Worm (Caenorhabditis elegans) whole organism, L2 larva: ENCODE measurements around the gene fbxb-62.
"Not testable (repeated sequence)": the region's sequence is repeated elsewhere in the genome, so short reads cannot be mapped to it uniquely, and the experiment has no call there.

Experiments
- C34F6.9 ChIP-seq: fragments of 150-350 bp; optimal IDR thresholded peaks from 2 replicates; lab custom pipeline; 2014; ENCODE audit warnings: missing biosample characterization, missing genetic modification characterization
- F13H6.1 ChIP-seq: sonication (generic microtip); optimal IDR thresholded peaks from 2 replicates; lab custom pipeline; 2016; ENCODE audit warnings: missing genetic modification characterization, missing compliant biosample characterization
- R02D3.7 ChIP-seq: fragments of 150-350 bp; optimal IDR thresholded peaks from 2 replicates; lab custom pipeline; 2014; ENCODE audit warnings: missing biosample characterization, missing genetic modification characterization
- Y55F3AM.14 ChIP-seq: fragments of 200-800 bp; sonication (Bioruptor generic); optimal IDR thresholded peaks from 2 replicates; lab custom pipeline; 2018; ENCODE audit warnings: mild to moderate bottlenecking, missing genetic modification characterization, missing compliant biosample characterization
- ZK546.5 ChIP-seq: sonication (generic microtip); optimal IDR thresholded peaks from 2 replicates; lab custom pipeline; 2017; ENCODE audit warnings: missing biosample characterization, missing genetic modification characterization
- alr-1 ChIP-seq: fragments of 150-350 bp; optimal IDR thresholded peaks from 2 replicates; lab custom pipeline; 2014; ENCODE audit warnings: missing biosample characterization, missing genetic modification characterization
- aly-2 ChIP-seq: fragments of 150-350 bp; optimal IDR thresholded peaks from 2 replicates; lab custom pipeline; 2014; ENCODE audit warnings: missing biosample characterization, missing genetic modification characterization
- blmp-1 ChIP-seq: sonication (generic microtip); optimal IDR thresholded peaks from 2 replicates; lab custom pipeline; 2017; ENCODE audit warnings: missing genetic modification characterization, mild to moderate bottlenecking, missing compliant biosample characterization, antibody characterized with exemption, moderate library complexity; ENCODE audit not compliant: insufficient read depth
- ceh-82 ChIP-seq: fragments of 150-350 bp; optimal IDR thresholded peaks from 2 replicates; lab custom pipeline; 2014; ENCODE audit warnings: missing biosample characterization, missing genetic modification characterization
- dmd-4 ChIP-seq: sonication (generic microtip); optimal IDR thresholded peaks from 2 replicates; lab custom pipeline; 2017; ENCODE audit warnings: missing biosample characterization, missing genetic modification characterization
- elt-3 ChIP-seq: sonication (generic microtip); optimal IDR thresholded peaks from 2 replicates; lab custom pipeline; 2017; ENCODE audit warnings: missing biosample characterization, missing genetic modification characterization
- fos-1 ChIP-seq: fragments of 150-350 bp; optimal IDR thresholded peaks from 2 replicates; lab custom pipeline; 2014; ENCODE audit warnings: missing biosample characterization, missing genetic modification characterization
- gmeb-1 ChIP-seq: fragments of 150-350 bp; optimal IDR thresholded peaks from 2 replicates; lab custom pipeline; 2014; ENCODE audit warnings: missing biosample characterization, missing genetic modification characterization
- lin-13 ChIP-seq: fragments of 150-350 bp; optimal IDR thresholded peaks from 2 replicates; lab custom pipeline; 2014; ENCODE audit warnings: missing biosample characterization, missing genetic modification reagents, missing genetic modification characterization
- lin-39 ChIP-seq: fragments of 150-350 bp; optimal IDR thresholded peaks from 2 replicates; lab custom pipeline; 2014; ENCODE audit warnings: missing biosample characterization, missing genetic modification reagents, missing genetic modification characterization
- mab-5 ChIP-seq: fragments of 150-350 bp; optimal IDR thresholded peaks from 2 replicates; lab custom pipeline; 2014; ENCODE audit warnings: missing biosample characterization, missing genetic modification characterization
- mbf-1 ChIP-seq: sonication (generic microtip); optimal IDR thresholded peaks from 2 replicates; lab custom pipeline; 2017; ENCODE audit warnings: missing biosample characterization, missing genetic modification characterization
- nhr-10 ChIP-seq: sonication (generic microtip); optimal IDR thresholded peaks from 2 replicates; lab custom pipeline; 2017; ENCODE audit warnings: missing biosample characterization, missing genetic modification characterization
- nhr-11 ChIP-seq: fragments of 150-350 bp; optimal IDR thresholded peaks from 2 replicates; lab custom pipeline; 2014; ENCODE audit warnings: missing biosample characterization, missing genetic modification characterization
- nhr-12 ChIP-seq: fragments of 150-350 bp; optimal IDR thresholded peaks from 2 replicates; lab custom pipeline; 2014; ENCODE audit warnings: missing biosample characterization, missing genetic modification characterization
- nhr-129 ChIP-seq: fragments of 150-350 bp; optimal IDR thresholded peaks from 2 replicates; lab custom pipeline; 2014; ENCODE audit warnings: missing biosample characterization, missing genetic modification characterization
- nhr-21 ChIP-seq: fragments of 150-350 bp; optimal IDR thresholded peaks from 2 replicates; lab custom pipeline; 2014; ENCODE audit warnings: missing biosample characterization, missing genetic modification characterization
- nhr-23 ChIP-seq: fragments of 150-350 bp; optimal IDR thresholded peaks from 2 replicates; lab custom pipeline; 2014; ENCODE audit warnings: missing biosample characterization, missing genetic modification reagents, missing genetic modification characterization
- nhr-237 ChIP-seq: fragments of 150-350 bp; optimal IDR thresholded peaks from 2 replicates; lab custom pipeline; 2014; ENCODE audit warnings: missing biosample characterization, missing genetic modification characterization
- nhr-25 ChIP-seq: fragments of 150-350 bp; sonication (generic microtip); optimal IDR thresholded peaks from 3 replicates; lab custom pipeline; 2014; ENCODE audit warnings: missing biosample characterization, missing genetic modification characterization
- nhr-6 ChIP-seq: fragments of 150-350 bp; optimal IDR thresholded peaks from 2 replicates; lab custom pipeline; 2014; ENCODE audit warnings: missing biosample characterization, missing genetic modification characterization
- nhr-77 ChIP-seq: fragments of 150-350 bp; optimal IDR thresholded peaks from 2 replicates; lab custom pipeline; 2014; ENCODE audit warnings: missing biosample characterization, missing genetic modification characterization
- peb-1 ChIP-seq: fragments of 150-350 bp; optimal IDR thresholded peaks from 2 replicates; lab custom pipeline; 2014; ENCODE audit warnings: missing biosample characterization, missing genetic modification characterization
- sma-3 ChIP-seq: sonication (generic microtip); optimal IDR thresholded peaks from 2 replicates; lab custom pipeline; 2016; ENCODE audit warnings: missing genetic modification reagents, missing genetic modification characterization, missing compliant biosample characterization
- snpc-4 ChIP-seq: fragments of 150-350 bp; optimal IDR thresholded peaks from 2 replicates; lab custom pipeline; 2014; ENCODE audit warnings: missing biosample characterization, missing genetic modification characterization
- unc-39 ChIP-seq: fragments of 150-350 bp; optimal IDR thresholded peaks from 2 replicates; lab custom pipeline; 2014; ENCODE audit warnings: missing biosample characterization, missing genetic modification characterization
- unc-55 ChIP-seq: fragments of 150-350 bp; sonication (generic microtip); optimal IDR thresholded peaks from 3 replicates; lab custom pipeline; 2014; ENCODE audit warnings: missing biosample characterization, missing genetic modification reagents, missing genetic modification characterization
- unc-62 ChIP-seq: fragments of 150-350 bp; optimal IDR thresholded peaks from 2 replicates; lab custom pipeline; 2014; ENCODE audit warnings: missing biosample characterization, missing genetic modification reagents, missing genetic modification characterization
- zag-1 ChIP-seq: fragments of 150-350 bp; optimal IDR thresholded peaks from 2 replicates; lab custom pipeline; 2014; ENCODE audit warnings: missing biosample characterization, missing genetic modification characterization

fbxb-62 gene

DNA sequence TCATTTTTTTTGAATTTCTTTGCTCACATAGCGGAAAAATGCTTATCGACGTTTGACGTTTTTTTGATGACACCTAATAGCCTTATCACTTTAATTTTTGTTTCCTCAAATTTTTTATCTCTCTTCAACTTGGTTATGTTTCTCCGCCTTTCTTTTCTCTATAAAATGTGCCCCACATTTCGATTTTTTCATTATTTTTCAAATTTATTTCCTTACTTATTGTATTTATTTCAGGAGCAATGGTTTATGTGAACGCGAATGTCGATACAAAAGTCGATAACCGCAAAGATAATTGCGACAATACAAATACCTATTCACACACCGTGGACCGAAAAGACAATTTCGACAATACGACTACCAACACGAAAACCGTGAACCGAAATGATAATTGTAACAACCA is 18.6 kb upstream of the fbxb-62 start, which contains the start of gene sdz-6:
Gene sdz-6 (plus strand): TSS at position 229 of the 400 bp plus-strand sequence.
- TF ChIP-seq C34F6.9 (tag; lab: Kevin White, UChicago) (no peak), unc-62 (GFP tag; lab: Kevin White, UChicago) (no peak), sma-3 (GFP tag; lab: Kevin White, UChicago) (no peak), lin-13 (no peak), F13H6.1 (tag; lab: Kevin White, UChicago) (no peak), nhr-10 (tag; lab: Kevin White, UChicago) (no peak), Y55F3AM.14 (GFP tag; lab: Kevin White, UChicago) (no peak), nhr-11 (tag; lab: Kevin White, UChicago) (no peak)

DNA sequence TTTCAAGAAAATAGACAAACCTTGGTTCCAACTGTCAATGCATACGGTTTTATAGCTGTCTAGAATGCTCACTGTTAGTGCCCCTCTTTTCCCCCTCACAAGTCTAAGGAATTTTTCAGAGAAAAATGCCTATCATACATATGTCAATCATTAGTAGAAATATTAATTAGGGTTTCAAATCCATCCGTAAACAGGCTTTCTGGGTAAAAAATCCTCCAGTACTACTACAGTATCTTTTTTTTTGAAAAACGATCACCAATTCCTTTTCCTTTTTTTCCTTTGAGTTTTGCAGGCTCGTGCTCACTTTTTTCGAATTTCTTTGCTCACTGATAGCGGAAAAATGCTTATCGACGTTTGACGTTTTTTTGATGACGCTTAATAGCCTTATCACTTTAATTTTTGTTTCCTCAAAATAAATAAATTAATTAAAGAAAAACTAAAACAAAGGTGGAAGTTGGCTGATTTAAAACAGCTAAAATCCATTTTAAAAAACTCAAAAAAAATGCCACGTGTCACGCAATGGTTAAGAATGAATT is 17.7 kb upstream of the fbxb-62 start, which contains the start of gene C43D7.7:
Gene C43D7.7 (minus strand): TSS at position 51 of the 536 bp plus-strand sequence.
- no peak for TF ChIP-seq C34F6.9 (tag; lab: Kevin White, UChicago)
- TF ChIP-seq fos-1 (tag; lab: Kevin White, UChicago), result peak; percentile 38

DNA sequence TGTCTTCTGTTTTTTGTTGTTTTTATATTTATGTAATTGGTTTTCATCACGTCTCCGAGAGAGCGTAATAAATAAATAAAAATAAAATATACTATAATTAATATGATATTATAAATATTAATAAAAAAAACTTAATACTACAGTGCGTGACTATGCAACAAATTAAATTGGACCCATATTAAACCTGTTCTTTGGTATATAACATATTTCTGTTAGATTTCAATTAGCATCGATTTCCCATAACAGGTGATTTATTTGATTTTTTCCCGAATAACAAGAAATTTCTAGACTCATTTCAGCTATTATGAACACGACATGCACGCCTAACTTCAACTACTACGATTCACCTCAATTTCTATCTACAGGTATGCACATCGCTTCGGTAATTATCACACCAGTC is 15.2 kb upstream of the fbxb-62 start, which contains the start of gene srh-208:
Gene srh-208 (plus strand): TSS at position 301 of the 400 bp plus-strand sequence.
- not testable (repeated sequence) for TF ChIP-seq nhr-23 (tag; lab: Kevin White, UChicago); ceh-82 (tag; lab: Kevin White, UChicago); lin-13

DNA sequence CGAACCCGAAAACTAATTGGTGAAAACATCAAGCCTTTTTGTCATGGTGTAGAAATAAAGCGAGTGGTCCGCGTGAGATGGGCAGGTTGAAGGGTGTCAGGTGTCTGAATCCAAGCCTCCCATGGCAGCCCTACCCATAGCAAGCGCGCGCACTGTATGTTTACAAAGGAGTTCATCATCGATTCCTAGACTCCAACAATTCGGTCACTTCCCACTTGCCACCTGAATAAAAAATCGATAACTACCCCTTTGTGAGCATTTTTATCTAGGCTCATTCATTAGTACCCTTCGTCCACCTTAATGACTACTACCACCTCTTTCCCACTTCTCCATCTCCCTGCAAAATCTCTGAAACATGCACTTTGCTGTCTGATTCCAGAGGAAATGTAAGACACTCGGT is 11.1 kb upstream of the fbxb-62 start, which contains the start of gene fbxb-64:
Gene fbxb-64 (plus strand): TSS at position 301 of the 400 bp plus-strand sequence.
- TF ChIP-seq R02D3.7 (tag; lab: Kevin White, UChicago) (no peak), aly-2 (tag; lab: Kevin White, UChicago) (no peak), sma-3 (GFP tag; lab: Kevin White, UChicago) (no peak), C34F6.9 (tag; lab: Kevin White, UChicago) (no peak), mab-5 (no peak), nhr-129 (tag; lab: Kevin White, UChicago) (no peak), mbf-1 (tag; lab: Kevin White, UChicago) (no peak), nhr-77 (tag; lab: Kevin White, UChicago) (no peak), blmp-1 (no peak), unc-39 (no peak), nhr-21 (tag; lab: Kevin White, UChicago) (no peak), lin-39 (tag; lab: Kevin White, UChicago) (no peak)

DNA sequence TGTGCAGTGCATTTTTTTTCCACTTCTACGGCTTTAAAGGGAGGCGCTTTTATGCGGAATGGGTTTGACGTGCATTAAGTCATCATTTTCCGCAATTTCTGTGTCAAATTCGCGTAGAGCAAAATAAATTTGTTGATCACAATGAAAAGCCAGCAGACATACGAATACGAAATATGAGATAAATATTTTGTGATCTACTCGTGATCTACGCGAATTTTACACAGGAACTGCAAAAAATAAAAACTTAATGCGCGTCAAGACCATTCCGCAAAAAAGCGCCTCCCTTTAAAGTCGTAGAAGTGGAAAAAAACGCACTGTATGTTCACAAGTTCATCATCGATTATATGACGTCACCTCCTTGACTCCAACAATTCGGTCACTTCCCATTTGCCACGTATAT is 9.6 kb upstream of the fbxb-62 start, which contains the start of gene C43D7.8:
Gene C43D7.8 (minus strand): TSS at position 101 of the 400 bp plus-strand sequence.
- no peak for TF ChIP-seq ZK546.5 (tag; lab: Kevin White, UChicago)
- no peak for TF ChIP-seq nhr-12 (tag; lab: Kevin White, UChicago)
- no peak for TF ChIP-seq peb-1 (tag; lab: Kevin White, UChicago)
- no peak for TF ChIP-seq zag-1 (tag; lab: Kevin White, UChicago)
- TF ChIP-seq nhr-6 (tag; lab: Kevin White, UChicago), result no peak
- TF ChIP-seq gmeb-1, result no peak
- no peak for TF ChIP-seq lin-39 (tag; lab: Kevin White, UChicago)
- no peak for TF ChIP-seq alr-1
- TF ChIP-seq unc-55 (GFP tag; lab: Kevin White, UChicago), result no peak
- TF ChIP-seq nhr-237 (tag; lab: Kevin White, UChicago), result no peak
- TF ChIP-seq fos-1 (tag; lab: Kevin White, UChicago), result no peak
- TF ChIP-seq nhr-21 (tag; lab: Kevin White, UChicago), result no peak
- TF ChIP-seq snpc-4 (tag; lab: Kevin White, UChicago), result no peak
- no peak for TF ChIP-seq nhr-77 (tag; lab: Kevin White, UChicago)
- no peak for TF ChIP-seq nhr-23 (tag; lab: Kevin White, UChicago)
- TF ChIP-seq nhr-10 (tag; lab: Kevin White, UChicago), result no peak
- TF ChIP-seq R02D3.7 (tag; lab: Kevin White, UChicago), result no peak
- TF ChIP-seq elt-3 (tag; lab: Kevin White, UChicago), result no peak
- TF ChIP-seq dmd-4, result no peak
- TF ChIP-seq nhr-25, result no peak
